Fruit fly (Drosophila melanogaster) whole organism, prepupa: ENCODE data around the gene siz.
A peak's percentile ranks its signal among the peaks of the same experiment; 100 is the strongest.

Experiments used
- Blimp-1 ChIP-seq: fragments of 200-800 bp; sonication (Bioruptor generic); optimal IDR thresholded peaks from 3 replicates; lab custom pipeline; 2017; ENCODE audit warnings: missing biosample characterization, missing genetic modification characterization, mild to moderate bottlenecking, moderate library complexity, missing genetic modification reagents
- CG10631 ChIP-seq: fragments of 200-800 bp; sonication (Bioruptor generic); optimal IDR thresholded peaks from 2 replicates; lab custom pipeline; 2016; ENCODE audit warnings: missing biosample characterization, missing genetic modification characterization
- CG10669 ChIP-seq: fragments of 200-800 bp; sonication (Bioruptor generic); optimal IDR thresholded peaks from 3 replicates; lab custom pipeline; 2018; ENCODE audit warnings: missing biosample characterization, mild to moderate bottlenecking, missing genetic modification characterization, moderate library complexity
- CG11294 ChIP-seq: fragments of 200-800 bp; sonication (Bioruptor generic); IDR thresholded peaks from 2 replicates; pipeline ENCODE4 v1.3.6; 2022; ENCODE audit warnings: missing biosample characterization, missing genetic modification characterization
- CG11762 ChIP-seq: fragments of 200-800 bp; sonication (Bioruptor generic); optimal IDR thresholded peaks from 3 replicates; lab custom pipeline; 2016; ENCODE audit warnings: missing biosample characterization, missing genetic modification characterization; ENCODE audit not compliant: insufficient read depth
- CG11902 ChIP-seq: fragments of 200-800 bp; sonication (Bioruptor generic); optimal IDR thresholded peaks from 3 replicates; lab custom pipeline; 2016; ENCODE audit warnings: missing biosample characterization, missing genetic modification characterization
- CG15336 ChIP-seq: fragments of 200-800 bp; sonication (Bioruptor generic); IDR thresholded peaks from 2 replicates; pipeline ENCODE4 v1.3.6; 2022; ENCODE audit warnings: missing biosample characterization, missing genetic modification characterization
- CG1621 ChIP-seq: fragments of 200-800 bp; sonication (Bioruptor generic); optimal IDR thresholded peaks from 3 replicates; lab custom pipeline; 2018; ENCODE audit warnings: missing biosample characterization, mild to moderate bottlenecking, missing genetic modification characterization
- CG16779 ChIP-seq: fragments of 200-800 bp; sonication (Bioruptor generic); optimal IDR thresholded peaks from 3 replicates; lab custom pipeline; 2017; ENCODE audit warnings: missing biosample characterization, mild to moderate bottlenecking, missing genetic modification characterization
- CG3032 ChIP-seq: fragments of 200-800 bp; optimal IDR thresholded peaks from 2 replicates; lab custom pipeline; 2019; ENCODE audit warnings: missing biosample characterization, mild to moderate bottlenecking, missing genetic modification characterization, moderate library complexity
- CG31627 ChIP-seq: fragments of 200-800 bp; sonication (Bioruptor generic); optimal IDR thresholded peaks from 3 replicates; lab custom pipeline; 2016; ENCODE audit warnings: missing biosample characterization, missing genetic modification characterization
- CG32006 ChIP-seq: fragments of 200-800 bp; sonication (Bioruptor generic); optimal IDR thresholded peaks from 3 replicates; lab custom pipeline; 2017; ENCODE audit warnings: missing biosample characterization, mild to moderate bottlenecking, missing genetic modification characterization
- CG34406 ChIP-seq: fragments of 200-800 bp; sonication (Bioruptor generic); optimal IDR thresholded peaks from 3 replicates; lab custom pipeline; 2016; ENCODE audit warnings: missing biosample characterization, missing genetic modification characterization
- CG4318 ChIP-seq: fragments of 200-800 bp; sonication (Bioruptor generic); optimal IDR thresholded peaks from 3 replicates; lab custom pipeline; 2017; ENCODE audit warnings: missing biosample characterization, mild to moderate bottlenecking, missing genetic modification characterization
- CG6276 ChIP-seq: fragments of 200-800 bp; sonication (Bioruptor generic); optimal IDR thresholded peaks from 2 replicates; lab custom pipeline; 2017; ENCODE audit warnings: missing biosample characterization, mild to moderate bottlenecking, missing genetic modification characterization
- CG6792 ChIP-seq: fragments of 200-800 bp; sonication (Bioruptor generic); optimal IDR thresholded peaks from 3 replicates; lab custom pipeline; 2016; ENCODE audit warnings: missing biosample characterization, missing genetic modification characterization
- CG6808 ChIP-seq: fragments of 200-800 bp; sonication (Bioruptor generic); optimal IDR thresholded peaks from 3 replicates; lab custom pipeline; 2017; ENCODE audit warnings: missing biosample characterization, missing genetic modification characterization, mild to moderate bottlenecking, moderate library complexity, missing genetic modification reagents
- CG7368 ChIP-seq: fragments of 200-800 bp; sonication (Bioruptor generic); optimal IDR thresholded peaks from 3 replicates; lab custom pipeline; 2016; ENCODE audit warnings: missing biosample characterization, missing genetic modification characterization
- CG8119 ChIP-seq: fragments of 200-800 bp; sonication (Bioruptor generic); IDR thresholded peaks from 3 replicates; pipeline ENCODE4 v1.3.6; 2022; ENCODE audit warnings: missing biosample characterization, missing genetic modification characterization
- CG8319 ChIP-seq: fragments of 200-800 bp; sonication (Bioruptor generic); optimal IDR thresholded peaks from 3 replicates; lab custom pipeline; 2016; ENCODE audit warnings: missing biosample characterization, missing genetic modification characterization
- CG8632 ChIP-seq: fragments of 200-800 bp; sonication (Bioruptor generic); optimal IDR thresholded peaks from 3 replicates; lab custom pipeline; 2016; ENCODE audit warnings: missing biosample characterization, missing genetic modification characterization
- CG9139 ChIP-seq: fragments of 200-800 bp; sonication (Bioruptor generic); optimal IDR thresholded peaks from 3 replicates; lab custom pipeline; 2017; ENCODE audit warnings: missing biosample characterization, mild to moderate bottlenecking, missing genetic modification characterization
- Eip75B ChIP-seq: fragments of 200-800 bp; sonication (Bioruptor generic); optimal IDR thresholded peaks from 3 replicates; lab custom pipeline; 2016; ENCODE audit warnings: missing biosample characterization, missing genetic modification characterization
- Eip78C ChIP-seq: fragments of 200-800 bp; sonication (Bioruptor generic); peaks from one replicate; lab custom pipeline; 2016; ENCODE audit warnings: missing biosample characterization, missing genetic modification characterization
- Ets21C ChIP-seq: fragments of 200-800 bp; sonication (Bioruptor generic); optimal IDR thresholded peaks from 3 replicates; lab custom pipeline; 2016; ENCODE audit warnings: missing biosample characterization, missing genetic modification characterization
- Gug ChIP-seq: fragments of 200-800 bp; sonication (Bioruptor generic); IDR thresholded peaks from 2 replicates; pipeline ENCODE4 v1.3.6; 2022; ENCODE audit warnings: missing biosample characterization, missing genetic modification characterization
- Hr38 ChIP-seq: sonication (Bioruptor generic); optimal IDR thresholded peaks from 2 replicates; lab custom pipeline; 2016; ENCODE audit warnings: missing biosample characterization, missing genetic modification characterization
- Hr39 ChIP-seq: fragments of 200-800 bp; sonication (Bioruptor generic); optimal IDR thresholded peaks from 2 replicates; lab custom pipeline; 2016; ENCODE audit warnings: missing biosample characterization, missing genetic modification characterization
- Hr4 ChIP-seq: fragments of 200-800 bp; sonication (Bioruptor generic); optimal IDR thresholded peaks from 3 replicates; lab custom pipeline; 2016; ENCODE audit warnings: missing biosample characterization, missing genetic modification characterization
- Lpt ChIP-seq: fragments of 200-800 bp; sonication (Bioruptor generic); optimal IDR thresholded peaks from 3 replicates; lab custom pipeline; 2016; ENCODE audit warnings: missing biosample characterization, missing genetic modification characterization
- Met ChIP-seq: fragments of 200-800 bp; sonication (Bioruptor generic); optimal IDR thresholded peaks from 3 replicates; lab custom pipeline; 2016; ENCODE audit warnings: missing biosample characterization, missing genetic modification characterization
- OdsH ChIP-seq: fragments of 200-800 bp; sonication (Bioruptor generic); optimal IDR thresholded peaks from 3 replicates; lab custom pipeline; 2016; ENCODE audit warnings: missing biosample characterization, missing genetic modification characterization
- Smox ChIP-seq: fragments of 200-800 bp; sonication (Bioruptor generic); optimal IDR thresholded peaks from 3 replicates; lab custom pipeline; 2016; ENCODE audit warnings: missing biosample characterization, missing genetic modification characterization
- Sox102F ChIP-seq: fragments of 200-800 bp; sonication (Bioruptor generic); optimal IDR thresholded peaks from 2 replicates; lab custom pipeline; 2016; ENCODE audit warnings: missing biosample characterization, mild to moderate bottlenecking, missing genetic modification characterization
- Sox14 ChIP-seq: fragments of 200-800 bp; sonication (Bioruptor generic); optimal IDR thresholded peaks from 3 replicates; lab custom pipeline; 2016; ENCODE audit warnings: missing biosample characterization, missing genetic modification characterization
- Sox15 ChIP-seq: fragments of 200-800 bp; sonication (Bioruptor generic); optimal IDR thresholded peaks from 3 replicates; lab custom pipeline; 2016; ENCODE audit warnings: missing biosample characterization, missing genetic modification characterization
- achi ChIP-seq: fragments of 200-800 bp; sonication (Bioruptor generic); optimal IDR thresholded peaks from 3 replicates; lab custom pipeline; 2016; ENCODE audit warnings: missing biosample characterization, missing genetic modification characterization
- cyc ChIP-seq: fragments of 200-800 bp; sonication (Bioruptor generic); optimal IDR thresholded peaks from 3 replicates; lab custom pipeline; 2016; ENCODE audit warnings: missing biosample characterization, missing genetic modification characterization
- dac ChIP-seq: fragments of 200-800 bp; sonication (Bioruptor generic); optimal IDR thresholded peaks from 2 replicates; lab custom pipeline; 2017; ENCODE audit warnings: missing biosample characterization, mild to moderate bottlenecking, missing genetic modification characterization
- esn ChIP-seq: fragments of 200-800 bp; sonication (Bioruptor generic); optimal IDR thresholded peaks from 2 replicates; lab custom pipeline; 2016; ENCODE audit warnings: missing biosample characterization, mild to moderate bottlenecking, missing genetic modification characterization, moderate library complexity
- fd59A ChIP-seq: fragments of 200-800 bp; sonication (Bioruptor generic); optimal IDR thresholded peaks from 2 replicates; lab custom pipeline; 2017; ENCODE audit warnings: missing biosample characterization, mild to moderate bottlenecking, missing genetic modification characterization, missing genetic modification reagents
- fd85E ChIP-seq: fragments of 200-800 bp; sonication (Bioruptor generic); optimal IDR thresholded peaks from 3 replicates; lab custom pipeline; 2016; ENCODE audit warnings: missing biosample characterization, missing genetic modification characterization
- fkh ChIP-seq: fragments of 200-800 bp; sonication (Bioruptor generic); optimal IDR thresholded peaks from 3 replicates; lab custom pipeline; 2017; ENCODE audit warnings: missing biosample characterization, mild to moderate bottlenecking, missing genetic modification characterization, moderate library complexity
- lz ChIP-seq: fragments of 200-800 bp; sonication (Bioruptor generic); optimal IDR thresholded peaks from 3 replicates; lab custom pipeline; 2016; ENCODE audit warnings: missing biosample characterization, missing genetic modification characterization
- net ChIP-seq: fragments of 200-800 bp; sonication (Bioruptor generic); optimal IDR thresholded peaks from 3 replicates; lab custom pipeline; 2016; ENCODE audit warnings: missing biosample characterization, missing genetic modification characterization
- pdm3 ChIP-seq: fragments of 200-800 bp; sonication (Bioruptor generic); optimal IDR thresholded peaks from 3 replicates; lab custom pipeline; 2016; ENCODE audit warnings: missing biosample characterization, missing genetic modification characterization
- ss ChIP-seq, 2 experiments: fragments of 200-800 bp; sonication (Bioruptor generic); optimal IDR thresholded peaks; 2 replicates in 1 of 2; 3 replicates in 1 of 2; lab custom pipeline; 2017 to 2018; ENCODE audit warnings: mild to moderate bottlenecking in 2 of 2, missing biosample characterization in 2 of 2, missing genetic modification characterization in 2 of 2, moderate library complexity in 1 of 2
- svp ChIP-seq: fragments of 200-800 bp; sonication (Bioruptor generic); peaks from one replicate; lab custom pipeline; 2016; ENCODE audit warnings: missing biosample characterization, missing genetic modification characterization
- topi ChIP-seq: fragments of 200-800 bp; sonication (Bioruptor generic); optimal IDR thresholded peaks from 3 replicates; lab custom pipeline; 2016; ENCODE audit warnings: missing biosample characterization, missing genetic modification characterization
- vri ChIP-seq: fragments of 200-800 bp; sonication (Bioruptor generic); optimal IDR thresholded peaks from 3 replicates; lab custom pipeline; 2016; ENCODE audit warnings: missing biosample characterization, mild to moderate bottlenecking, missing genetic modification characterization

The siz gene

dm6 chr3L:21041952-21042933 lies 7.9 kb downstream of the siz start:
- TF ChIP-seq Gug (GFP tag; lab: Robert Waterston, UW) (no peak; the same call in 1 of the 2 replicates), Blimp-1 (peak; percentile 57), CG10631 (peak; percentile 60), CG6808 (GFP tag; lab: Kevin White, UChicago) (peak; percentile 54), fkh (no peak), fd59A (peak; percentile 59), dac (GFP tag; lab: Kevin White, UChicago) (peak; percentile 56), ss (GFP tag; optimal IDR thresholded peaks at IDR 0.05; lab: Kevin White, UChicago) (peak; percentile 23 to 26), Hr38 (GFP tag; lab: Kevin White, UChicago) (no peak), Eip75B (GFP tag; lab: Kevin White, UChicago) (peak; percentile 31), CG7368 (GFP tag; lab: Kevin White, UChicago) (peak; percentile 16), CG11294 (GFP tag; lab: Robert Waterston, UW) (no peak; the same call in none of the 2 replicates), CG6276 (GFP tag; lab: Kevin White, UChicago) (peak; percentile 73), CG34406 (GFP tag; lab: Kevin White, UChicago) (peak; percentile 46), CG1621 (tag; lab: Kevin White, UChicago) (peak; percentile 28), vri (no peak), cyc (peak; percentile 27), CG8119 (GFP tag; lab: Robert Waterston, UW) (peak; percentile 74), pdm3 (GFP tag; lab: Kevin White, UChicago) (peak; percentile 51), achi (GFP tag; lab: Kevin White, UChicago) (peak; percentile 46), Sox14 (GFP tag; lab: Kevin White, UChicago) (peak; percentile 21), Sox102F (GFP tag; lab: Kevin White, UChicago) (no peak), Lpt (GFP tag; lab: Kevin White, UChicago) (peak; percentile 28), CG8632 (GFP tag; lab: Kevin White, UChicago) (peak; percentile 55), lz (GFP tag; lab: Kevin White, UChicago) (peak; percentile 50), Smox (GFP tag; lab: Kevin White, UChicago) (peak; percentile 7), esn (peak; percentile 22), CG16779 (peak; percentile 33), CG8319 (GFP tag; lab: Kevin White, UChicago) (no peak), Hr4 (GFP tag; lab: Kevin White, UChicago) (peak; percentile 78), CG4318 (GFP tag; lab: Kevin White, UChicago) (peak; percentile 74), Met (GFP tag; lab: Kevin White, UChicago) (peak; percentile 14), topi (GFP tag; lab: Kevin White, UChicago) (peak; percentile 50), CG11902 (GFP tag; lab: Kevin White, UChicago) (peak; percentile 35), CG15336 (GFP tag; lab: Robert Waterston, UW) (peak; percentile 81), fd85E (GFP tag; lab: Kevin White, UChicago) (no peak), CG11762 (GFP tag; lab: Kevin White, UChicago) (peak; percentile 48), svp (GFP tag; lab: Kevin White, UChicago) (peak; percentile 72), CG32006 (GFP tag; lab: Kevin White, UChicago) (peak; percentile 86), net (GFP tag; lab: Kevin White, UChicago) (peak; percentile 24), Ets21C (GFP tag; lab: Kevin White, UChicago) (peak; percentile 9), OdsH (GFP tag; lab: Kevin White, UChicago) (peak; percentile 56), Sox15 (peak; percentile 43), CG6792 (peak; percentile 49), CG9139 (GFP tag; lab: Kevin White, UChicago) (no peak), CG10669 (GFP tag; lab: Kevin White, UChicago) (peak; percentile 55), CG3032 (peak; percentile 63), Eip78C (peak; percentile 90), Hr39 (GFP tag; lab: Kevin White, UChicago) (peak; percentile 46), CG31627 (GFP tag; lab: Kevin White, UChicago) (peak; percentile 34)
